Fruit fly (Drosophila melanogaster) whole organism, wandering third instar larva: ENCODE measurements around the gene CG8086.

Experiments
- Dfd ChIP-seq: fragments of >200 bp; optimal IDR thresholded peaks from 2 replicates; lab custom pipeline; 2017; ENCODE audit warnings: missing biosample characterization, missing genetic modification characterization
- psq ChIP-seq: fragments of 200-800 bp; sonication (Bioruptor generic); optimal IDR thresholded peaks from 3 replicates; lab custom pipeline; 2017; ENCODE audit warnings: missing biosample characterization, mild to moderate bottlenecking, missing genetic modification characterization, moderate library complexity
- usp ChIP-seq: fragments of >200 bp; optimal IDR thresholded peaks from 2 replicates; lab custom pipeline; 2017; ENCODE audit warnings: missing biosample characterization, missing genetic modification characterization

DNA sequence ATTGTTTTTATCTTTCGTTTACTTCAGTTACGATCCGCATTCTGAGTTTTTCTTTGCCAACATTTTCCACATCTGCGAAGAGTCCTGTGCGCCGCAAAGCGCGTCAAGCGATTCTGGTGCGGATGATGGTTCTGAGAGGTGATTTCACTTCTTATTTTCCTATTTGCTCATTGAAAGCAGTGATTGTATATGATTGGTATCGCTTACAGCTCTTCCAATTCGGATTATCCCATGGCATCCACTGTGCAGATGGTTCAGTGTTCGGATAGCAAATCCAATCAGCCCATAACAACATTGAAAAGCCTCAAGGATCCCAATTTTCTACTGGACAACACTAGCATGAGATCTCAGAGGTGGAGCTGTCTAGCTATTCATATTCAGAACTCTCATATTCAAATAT is 47.3 kb upstream of the CG8086 start:
- TF ChIP-seq usp: no peak
- no peak for TF ChIP-seq psq (GFP tag; lab: Kevin White, UChicago)
- TF ChIP-seq Dfd (GFP tag; lab: Kevin White, UChicago): no peak
